Worm (Caenorhabditis elegans) whole organism, L4/young adult: ENCODE measurements around the gene rpb-9.

Experiments used
- dao-5 ChIP-seq: sonication (generic microtip); optimal IDR thresholded peaks from 2 replicates; lab custom pipeline; 2016; ENCODE audit warnings: missing genotype, missing genetic modification characterization, moderate library complexity, missing compliant biosample characterization
- him-1 ChIP-seq: sonication (generic microtip); optimal IDR thresholded peaks from 2 replicates; lab custom pipeline; 2016; ENCODE audit warnings: missing genotype, missing genetic modification reagents, missing genetic modification characterization, missing compliant biosample characterization

DNA sequence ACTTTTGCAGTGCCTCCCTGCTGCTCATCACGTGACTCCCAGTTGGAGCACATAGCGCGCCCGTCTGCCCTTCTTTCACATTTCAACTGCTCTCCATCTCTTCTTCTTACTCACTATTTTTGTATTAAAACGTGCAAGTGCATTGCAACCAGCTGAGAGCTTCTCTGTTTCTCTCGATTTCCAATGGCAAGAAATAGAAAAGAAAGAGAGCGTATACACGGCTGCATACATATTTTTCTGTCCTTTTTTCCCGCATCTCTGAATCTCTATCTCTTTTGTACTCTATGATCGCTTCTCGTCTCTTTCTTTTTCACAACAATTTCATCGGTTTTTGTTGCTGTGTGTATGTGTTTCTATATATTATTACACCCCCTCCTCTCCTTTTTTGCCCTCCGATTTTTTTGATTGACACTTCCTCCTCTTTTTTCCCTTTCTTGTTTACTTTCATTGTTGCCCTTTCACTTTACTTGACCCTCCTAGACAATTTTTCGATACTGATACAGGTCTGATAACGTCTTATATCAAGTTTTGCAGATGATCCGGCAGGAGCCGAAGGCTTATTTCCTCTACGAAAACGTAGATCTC is 11.1 kb downstream of the rpb-9 start, which contains the start of gene Y97E10AR.1:
- TF ChIP-seq him-1 (tag; lab: Kevin White, UChicago), result peak; percentile 90
- no peak for TF ChIP-seq dao-5 (tag; lab: Kevin White, UChicago)
